Worm (Caenorhabditis elegans) whole organism, young adult: ENCODE measurements around the gene C04H5.1.

Experiments used
- F39B2.1 ChIP-seq: fragments of 200-800 bp; sonication (Bioruptor generic); IDR thresholded peaks from 2 replicates; pipeline ENCODE4 v1.3.6; 2022; ENCODE audit warnings: missing genetic modification reagents, missing genetic modification characterization, missing compliant biosample characterization
- F57A8.1 ChIP-seq: fragments of 200-800 bp; sonication (Bioruptor generic); optimal IDR thresholded peaks from 2 replicates; lab custom pipeline; 2018; ENCODE audit warnings: mild to moderate bottlenecking, missing genetic modification characterization, moderate library complexity, missing compliant biosample characterization
- akir-1 ChIP-seq: fragments of 200-800 bp; sonication (Bioruptor generic); optimal IDR thresholded peaks from 2 replicates; lab custom pipeline; 2018; ENCODE audit warnings: mild to moderate bottlenecking, missing genetic modification characterization, moderate library complexity, missing compliant biosample characterization
- attf-5 ChIP-seq: fragments of 200-800 bp; sonication (Bioruptor generic); optimal IDR thresholded peaks from 2 replicates; lab custom pipeline; 2018; ENCODE audit warnings: mild to moderate bottlenecking, missing genetic modification characterization, missing compliant biosample characterization
- ceh-27 ChIP-seq: fragments of 200-800 bp; sonication (Bioruptor generic); optimal IDR thresholded peaks from 2 replicates; lab custom pipeline; 2018; ENCODE audit warnings: mild to moderate bottlenecking, missing genetic modification characterization, moderate library complexity, missing compliant biosample characterization
- gei-17 ChIP-seq: fragments of 200-800 bp; sonication (Bioruptor generic); optimal IDR thresholded peaks from 2 replicates; lab custom pipeline; 2018; ENCODE audit warnings: mild to moderate bottlenecking, missing genetic modification characterization, missing compliant biosample characterization
- lsl-1 ChIP-seq: fragments of 200-800 bp; sonication (Bioruptor generic); optimal IDR thresholded peaks from 2 replicates; lab custom pipeline; 2018; ENCODE audit warnings: mild to moderate bottlenecking, missing genetic modification characterization, moderate library complexity, missing compliant biosample characterization
- nhr-90 ChIP-seq: sonication (generic microtip); optimal IDR thresholded peaks from 2 replicates; lab custom pipeline; 2016; ENCODE audit warnings: missing genotype, mild to moderate bottlenecking, missing genetic modification characterization, missing compliant biosample characterization
- sdz-38 ChIP-seq: sonication (generic microtip); optimal IDR thresholded peaks from 2 replicates; lab custom pipeline; 2016; ENCODE audit warnings: missing genotype, missing genetic modification characterization, missing compliant biosample characterization
- sptf-2 ChIP-seq: fragments of 200-800 bp; sonication (Bioruptor generic); optimal IDR thresholded peaks from 2 replicates; lab custom pipeline; 2018; ENCODE audit warnings: mild to moderate bottlenecking, missing genetic modification characterization, missing compliant biosample characterization
- tbp1 ChIP-seq: fragments of 200-800 bp; sonication (Bioruptor generic); optimal IDR thresholded peaks from 2 replicates; lab custom pipeline; 2018; ENCODE audit warnings: mild to moderate bottlenecking, missing genetic modification characterization, missing compliant biosample characterization
- unc-130 ChIP-seq: sonication (generic microtip); optimal IDR thresholded peaks from 2 replicates; lab custom pipeline; 2016; ENCODE audit warnings: missing genetic modification reagents, missing genetic modification characterization, missing compliant biosample characterization

ce11 chrII:14548691-14549090 is 14.6 kb downstream of the C04H5.1 start, which contains the start of gene gcy-29:
- no peak for TF ChIP-seq nhr-90
- TF ChIP-seq attf-5 (GFP tag; lab: Kevin White, UChicago): no peak
- TF ChIP-seq tbp1: no peak
- no peak for TF ChIP-seq akir-1
- no peak for TF ChIP-seq unc-130
- no peak for TF ChIP-seq F39B2.1 (GFP tag; lab: Robert Waterston, UW)
- no peak for TF ChIP-seq ceh-27 (GFP tag; lab: Kevin White, UChicago)
- TF ChIP-seq lsl-1 (GFP tag; lab: Kevin White, UChicago): no peak
- TF ChIP-seq sptf-2 (GFP tag; lab: Kevin White, UChicago): no peak
- no peak for TF ChIP-seq gei-17 (GFP tag; lab: Kevin White, UChicago)
- TF ChIP-seq F57A8.1 (GFP tag; lab: Kevin White, UChicago): no peak
- TF ChIP-seq sdz-38 (tag; lab: Kevin White, UChicago): no peak
